Worm (Caenorhabditis elegans): ENCODE data around the gene str-69.
A peak's percentile ranks its signal among the peaks of the same experiment; 100 is the strongest.

Gene str-69

DNA sequence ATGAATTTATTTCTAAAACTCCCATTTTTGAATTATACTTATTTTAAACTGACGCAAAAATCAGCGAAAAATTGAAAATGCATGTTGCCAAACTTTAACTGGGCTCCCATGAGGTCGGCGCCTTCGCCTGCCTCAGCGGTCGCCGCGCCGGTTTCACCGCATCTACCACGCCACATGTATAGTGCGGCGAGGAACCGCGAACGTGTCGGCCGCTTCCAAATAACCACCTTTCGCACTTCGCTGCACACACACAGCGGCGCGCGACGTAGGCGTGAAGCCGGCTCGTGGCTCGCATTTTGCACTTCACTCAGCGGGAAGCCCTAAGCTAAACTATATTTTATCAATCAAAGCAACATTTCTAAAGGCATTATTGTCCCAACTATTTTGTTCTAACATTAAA is 5.2 kb downstream of the str-69 start:
- TF ChIP-seq tbx-2 (tag; optimal IDR thresholded peaks at IDR 0.05) (no peak), lin-35 (GFP tag; optimal IDR thresholded peaks at IDR 0.05) (no peak), ces-1 (GFP tag; optimal IDR thresholded peaks at IDR 0.05) (no peak), swsn-7 (tag; optimal IDR thresholded peaks at IDR 0.05) (no peak), mef-2 (tag; optimal IDR thresholded peaks at IDR 0.05) (no peak), nhr-77 (tag; optimal IDR thresholded peaks at IDR 0.05) (no peak), C34B4.2 (tag; optimal IDR thresholded peaks at IDR 0.05) (no peak), hlh-17 (GFP tag; optimal IDR thresholded peaks at IDR 0.05; ENCODE audit: borderline replicate concordance) (no peak), fos-1 (tag; optimal IDR thresholded peaks at IDR 0.05) (no peak), nhr-71 (tag; optimal IDR thresholded peaks at IDR 0.05) (no peak), sup-37 (GFP tag; optimal IDR thresholded peaks at IDR 0.05) (no peak), hpl-2 (GFP tag; optimal IDR thresholded peaks at IDR 0.05) (no peak), isw-1 (GFP tag; IDR thresholded peaks at IDR 0.05) (no peak)

ce11 chrV:3094351-3094750 is 11.4 kb downstream of the str-69 start, which contains the start of gene cyp-33C9:
Gene cyp-33C9 (minus strand): TSS chrV:3094561.
- TF ChIP-seq efl-1 (optimal IDR thresholded peaks at IDR 0.05), result peak; percentile 39 to 51
- TF ChIP-seq efl-1 (GFP tag; optimal IDR thresholded peaks at IDR 0.05 in 1 of 2), result peak in 1 of 2 experiments; percentile 3
- peak; percentile 23 for TF ChIP-seq nhr-20 (tag; optimal IDR thresholded peaks at IDR 0.05)
- TF ChIP-seq fkh-8 (tag; optimal IDR thresholded peaks at IDR 0.05), result no peak
- TF ChIP-seq mep-1 (tag; optimal IDR thresholded peaks at IDR 0.05), result peak; percentile 8
- peak in 1 of 2 experiments; percentile 17 for TF ChIP-seq lin-35 (GFP tag; optimal IDR thresholded peaks at IDR 0.05)
- peak; percentile 54 for TF ChIP-seq nhr-85 (tag)
- peak in 2 of 3 experiments; percentile 6 to 14 for TF ChIP-seq dpl-1 (GFP tag; optimal IDR thresholded peaks at IDR 0.05)
- peak; percentile 32 for TF ChIP-seq nhr-71 (tag; optimal IDR thresholded peaks at IDR 0.05)
- TF ChIP-seq egl-27 (tag; optimal IDR thresholded peaks at IDR 0.05), result no peak
- TF ChIP-seq ceh-82 (tag; optimal IDR thresholded peaks at IDR 0.05), result peak in 1 of 3 experiments; percentile 7
- no peak for TF ChIP-seq nhr-90 (tag; optimal IDR thresholded peaks at IDR 0.05; ENCODE audit: poor library complexity)

- TF ChIP-seq efl-3 (GFP tag; optimal IDR thresholded peaks at IDR 0.05) (no peak), ceh-8 (GFP tag; optimal IDR thresholded peaks at IDR 0.05) (no peak), zip-4 (GFP tag; optimal IDR thresholded peaks at IDR 0.05) (no peak), pag-3 (tag; optimal IDR thresholded peaks at IDR 0.05; ENCODE audit: borderline replicate concordance, insufficient read depth) (no peak), fos-1 (tag; optimal IDR thresholded peaks at IDR 0.05) (no peak), nhr-90 (tag; optimal IDR thresholded peaks at IDR 0.05; ENCODE audit: poor library complexity) (no peak), ceh-63 (GFP tag; optimal IDR thresholded peaks at IDR 0.05) (no peak), pqm-1 (tag; optimal IDR thresholded peaks at IDR 0.05) (no peak), jun-1 (tag; optimal IDR thresholded peaks at IDR 0.05) (no peak), nhr-12 (tag; optimal IDR thresholded peaks at IDR 0.05) (no peak), egl-13 (tag; optimal IDR thresholded peaks at IDR 0.05) (no peak), sox-4 (tag; optimal IDR thresholded peaks at IDR 0.05) (no peak), dsc-1 (tag; optimal IDR thresholded peaks at IDR 0.05) (no peak), lsy-2 (tag; optimal IDR thresholded peaks at IDR 0.05) (no peak), ceh-88 (GFP tag; IDR thresholded peaks at IDR 0.05) (no peak), ces-1 (GFP tag; optimal IDR thresholded peaks at IDR 0.05) (no peak), unc-98 (GFP tag; IDR thresholded peaks at IDR 0.05) (no peak), lin-39 (tag; optimal IDR thresholded peaks at IDR 0.05) (no peak), snu-23 (GFP tag; optimal IDR thresholded peaks at IDR 0.05) (no peak)
Measured at ce11 chrV:3088768-3089167, 16.9 kb downstream of the str-69 start, which contains the start of gene acs-21. Gene acs-21 (plus strand): TSS chrV:3089068.
